Fruit fly (Drosophila melanogaster) S2 (cell line): Measurements from ENCODE around the gene CG6012.
A peak's percentile ranks its signal among the peaks of the same experiment; 100 is the strongest.

Experiments used
- CG8478 ChIP-seq: fragments of >200 bp; optimal IDR thresholded peaks from 2 replicates; lab custom pipeline; 2018
- CTCF ChIP-seq, 2 experiments: fragments of >200 bp; optimal IDR thresholded peaks; 2 replicates each; lab custom pipeline; 2018

CG6012 gene

DNA sequence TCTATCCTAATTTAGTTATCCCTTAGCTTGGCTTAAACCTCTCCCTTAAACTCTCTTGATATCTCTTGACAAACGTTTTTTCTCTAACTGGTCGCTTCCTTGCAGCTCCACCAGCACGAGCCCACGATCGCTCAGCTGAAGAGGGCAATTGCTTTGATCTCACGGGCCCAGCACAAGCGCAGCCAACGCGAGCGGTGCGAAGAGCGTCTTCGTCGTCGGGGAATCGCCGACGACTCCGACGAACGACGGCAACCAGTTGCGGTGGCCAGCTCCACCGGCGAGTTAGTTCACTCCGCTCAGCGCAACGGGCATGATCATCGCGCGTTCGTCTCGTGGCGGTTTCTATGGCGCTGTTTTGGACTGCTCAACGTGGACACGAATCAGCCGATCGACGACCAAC lies 19.6 kb upstream of the CG6012 start:
- TF ChIP-seq CTCF (optimal IDR thresholded peaks at IDR 0.05; lab: Kevin White, UChicago) (no peak), CG8478 (lab: Kevin White, UChicago) (no peak)

DNA sequence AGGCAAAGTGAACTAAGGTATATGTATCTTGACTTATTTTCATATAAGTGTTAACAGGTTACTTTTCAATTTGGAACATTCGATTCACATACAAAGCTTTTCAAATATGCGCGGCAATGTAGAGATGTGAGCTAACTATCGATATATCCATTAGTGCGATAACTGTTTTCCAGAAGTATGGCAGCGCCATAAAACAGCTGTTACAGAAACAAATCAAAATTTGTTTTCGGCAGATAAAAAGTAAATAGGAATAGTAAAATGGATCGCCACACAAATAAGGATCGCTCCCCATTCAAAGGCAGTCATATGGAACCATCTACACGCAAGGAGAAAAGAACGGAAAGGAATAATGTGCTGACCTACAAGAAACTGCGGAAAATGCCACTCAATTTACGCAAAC lies 18.0 kb upstream of the CG6012 start, which contains the start of the genes CG32832, CG31743 and CG34313:
CG32832 (minus strand) TSS at position 3 of the 400 bp plus-strand sequence.
CG31743 (plus strand) TSS at position 230 of the 400 bp plus-strand sequence.
CG34313 (plus strand) TSS at position 230 of the 400 bp plus-strand sequence.
- no peak for TF ChIP-seq CTCF (optimal IDR thresholded peaks at IDR 0.05; lab: Kevin White, UChicago)
- TF ChIP-seq CG8478 (lab: Kevin White, UChicago), result no peak

DNA sequence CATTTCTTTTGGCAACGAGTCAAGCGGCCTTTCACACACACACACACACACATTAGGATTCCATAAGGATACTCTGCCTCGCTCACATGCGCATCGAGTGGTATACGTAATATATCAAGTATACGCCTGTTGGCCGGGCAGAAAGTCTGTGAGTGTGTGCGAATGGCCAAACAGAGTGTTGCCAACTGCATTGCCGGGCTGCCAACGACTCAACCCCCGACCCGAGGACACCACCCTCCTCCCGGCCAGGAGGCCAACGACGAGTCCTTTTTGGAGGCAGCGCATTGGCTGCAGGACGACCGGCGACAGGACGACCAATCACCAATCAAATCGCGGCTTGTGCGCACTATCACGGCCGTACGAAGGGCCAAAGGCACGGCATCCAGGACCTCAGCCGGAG lies 16.4 kb upstream of the CG6012 start:
- TF ChIP-seq CG8478 (lab: Kevin White, UChicago) (no peak), CTCF (optimal IDR thresholded peaks at IDR 0.05; lab: Kevin White, UChicago) (no peak)

DNA sequence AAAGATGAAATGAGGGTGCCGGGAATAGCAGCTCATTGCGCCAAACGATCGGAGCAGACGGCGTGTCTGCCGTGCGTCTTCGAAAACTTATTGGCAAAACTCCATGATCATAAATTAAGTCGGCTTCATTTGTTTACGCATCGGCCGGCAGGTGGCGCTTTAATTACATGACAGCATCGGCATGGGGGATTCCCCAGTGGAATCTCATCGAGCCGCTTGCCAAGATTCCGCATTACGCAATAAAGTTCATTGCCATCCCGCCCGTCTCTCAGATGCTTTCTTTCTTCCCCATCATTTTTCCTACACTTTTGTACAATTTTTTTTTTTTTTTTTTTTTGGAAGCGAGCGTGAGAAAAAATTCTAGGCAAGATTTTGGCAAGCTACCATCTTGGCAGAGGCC lies 15.3 kb upstream of the CG6012 start:
- TF ChIP-seq CTCF (optimal IDR thresholded peaks at IDR 0.05; lab: Kevin White, UChicago) (peak; percentile 57 to 60), CG8478 (lab: Kevin White, UChicago) (no peak)

DNA sequence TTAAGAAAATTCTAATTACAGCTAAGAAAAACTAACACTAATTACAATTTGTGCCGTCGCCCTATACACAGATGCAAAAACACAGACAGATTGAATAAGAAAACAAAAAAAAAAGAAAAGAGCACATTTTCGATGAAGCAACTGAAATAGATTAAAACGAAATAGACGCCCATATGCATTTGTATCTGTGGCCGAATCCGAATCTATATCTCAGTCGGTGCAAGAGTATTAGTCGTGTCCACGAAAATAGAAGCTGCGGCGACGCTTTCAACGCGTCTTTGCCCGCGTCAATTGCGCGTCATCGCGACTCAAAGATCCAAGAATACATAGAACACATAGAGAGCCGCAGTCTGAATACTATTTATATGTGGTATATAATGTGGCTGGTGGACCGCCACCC lies 13.6 kb upstream of the CG6012 start:
- TF ChIP-seq CG8478 (lab: Kevin White, UChicago) (no peak), CTCF (optimal IDR thresholded peaks at IDR 0.05; lab: Kevin White, UChicago) (no peak)

DNA sequence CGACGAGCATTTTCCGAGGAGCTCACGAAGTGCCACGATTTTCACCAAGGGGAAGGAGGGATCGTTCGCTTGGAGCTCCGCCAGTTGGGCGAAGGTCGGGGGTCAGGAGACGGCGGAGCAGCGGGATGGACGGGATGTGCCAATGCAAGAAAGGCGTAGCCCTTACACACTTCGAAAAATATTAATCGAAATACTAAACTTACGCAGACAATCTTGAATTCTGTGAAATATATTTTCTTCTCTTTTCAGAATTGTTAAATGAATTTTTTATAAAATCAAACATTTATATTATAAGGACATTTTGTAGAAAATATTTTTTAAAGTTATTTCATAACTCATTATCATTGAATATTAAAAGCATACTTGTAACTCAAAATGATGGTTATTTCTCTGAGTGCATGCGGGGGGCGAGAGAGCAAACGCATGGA lies 7.6 kb upstream of the CG6012 start:
- TF ChIP-seq CG8478 (lab: Kevin White, UChicago) (no peak), CTCF (optimal IDR thresholded peaks at IDR 0.05; lab: Kevin White, UChicago) (no peak)

DNA sequence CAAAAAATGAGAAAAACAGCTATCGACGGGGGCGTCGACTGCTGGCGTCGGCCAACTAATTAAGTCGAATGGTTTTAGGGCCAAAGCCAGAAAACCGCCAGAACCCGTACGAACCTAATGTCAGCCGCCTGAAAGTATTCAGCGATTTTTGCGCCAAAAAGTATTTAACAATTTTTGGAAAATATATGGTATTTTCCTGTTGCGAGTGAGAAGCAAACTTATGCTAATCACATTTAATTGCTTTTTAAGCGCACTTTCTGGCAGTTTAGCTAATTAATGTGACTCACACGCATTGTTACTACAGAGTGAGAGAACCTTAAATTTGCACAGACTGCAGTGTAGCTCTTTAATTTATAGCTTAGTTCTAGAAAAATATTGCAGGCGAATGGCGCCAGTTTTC lies 1.2 kb upstream of the CG6012 start:
- TF ChIP-seq CG8478 (lab: Kevin White, UChicago), result no peak
- no peak for TF ChIP-seq CTCF (optimal IDR thresholded peaks at IDR 0.05; lab: Kevin White, UChicago)

DNA sequence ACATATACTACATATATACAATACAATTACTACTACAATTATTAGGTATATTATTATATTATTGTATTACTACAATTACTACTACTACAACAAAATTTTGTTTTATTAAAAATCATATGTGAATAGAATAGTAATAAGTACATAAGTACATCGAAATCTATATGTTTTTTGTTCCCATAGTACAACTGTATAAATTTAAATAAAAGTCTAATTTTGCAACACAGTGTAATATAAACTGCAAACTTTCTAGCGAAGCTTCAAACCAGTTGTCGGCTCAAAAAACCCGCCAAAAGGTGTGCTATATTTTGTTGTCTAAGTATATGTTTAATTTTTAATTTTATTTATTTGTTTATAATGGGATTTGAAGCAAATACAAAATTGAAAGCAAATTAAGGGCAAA lies 1.7 kb downstream of the CG6012 start:
- no peak for TF ChIP-seq CG8478 (lab: Kevin White, UChicago)
- TF ChIP-seq CTCF (optimal IDR thresholded peaks at IDR 0.05; lab: Kevin White, UChicago), result no peak

DNA sequence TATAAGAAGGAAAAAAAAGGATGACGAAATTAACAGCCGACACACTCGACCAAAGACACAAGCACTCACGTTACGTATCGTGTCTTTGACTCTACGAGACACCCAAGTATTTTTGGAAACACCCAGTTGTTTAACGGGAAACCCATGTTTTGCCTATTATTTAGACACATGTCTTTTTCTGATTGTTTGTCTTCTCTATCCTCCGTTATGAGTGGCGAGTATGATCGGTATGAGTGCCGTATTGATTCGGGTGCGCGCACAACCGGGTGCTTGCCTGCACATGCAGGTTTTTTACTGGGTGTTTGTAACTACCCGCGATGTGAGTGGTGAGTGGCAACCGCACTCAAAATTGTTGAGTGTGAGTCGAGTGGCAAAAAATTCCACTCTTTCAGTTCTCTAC lies 2.2 kb downstream of the CG6012 start:
- TF ChIP-seq CG8478 (lab: Kevin White, UChicago) (no peak), CTCF (optimal IDR thresholded peaks at IDR 0.05; lab: Kevin White, UChicago) (no peak)

DNA sequence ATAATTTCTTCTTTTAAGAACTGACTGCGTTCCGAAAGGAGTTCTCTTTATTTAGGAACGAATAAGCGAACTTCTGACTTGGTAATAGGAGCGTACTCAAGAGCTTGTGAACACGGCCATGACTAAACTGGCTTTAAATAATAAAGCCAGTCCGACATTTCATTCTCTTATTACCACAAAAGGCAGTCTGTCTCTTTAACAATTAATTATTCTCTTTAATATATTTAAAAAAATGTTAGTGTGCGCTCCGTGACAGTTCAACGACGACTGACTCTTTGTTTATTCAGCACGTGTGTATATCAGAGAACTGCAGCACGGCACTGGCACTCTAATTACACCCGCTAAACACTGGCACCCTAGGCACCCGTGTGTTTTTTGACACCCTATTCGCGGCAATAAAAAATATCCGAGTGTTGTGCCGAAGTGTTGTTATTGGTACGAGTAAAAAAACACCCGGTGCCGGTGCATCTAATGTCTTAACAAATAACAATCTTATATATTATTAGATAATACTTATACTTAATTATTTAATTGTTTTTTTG lies 2.8 kb downstream of the CG6012 start, which contains the start of gene CG31809:
CG31809 (minus strand) TSS at position 249 of the 542 bp plus-strand sequence.
- no peak for TF ChIP-seq CTCF (optimal IDR thresholded peaks at IDR 0.05; lab: Kevin White, UChicago)
- TF ChIP-seq CG8478 (lab: Kevin White, UChicago), result no peak

DNA sequence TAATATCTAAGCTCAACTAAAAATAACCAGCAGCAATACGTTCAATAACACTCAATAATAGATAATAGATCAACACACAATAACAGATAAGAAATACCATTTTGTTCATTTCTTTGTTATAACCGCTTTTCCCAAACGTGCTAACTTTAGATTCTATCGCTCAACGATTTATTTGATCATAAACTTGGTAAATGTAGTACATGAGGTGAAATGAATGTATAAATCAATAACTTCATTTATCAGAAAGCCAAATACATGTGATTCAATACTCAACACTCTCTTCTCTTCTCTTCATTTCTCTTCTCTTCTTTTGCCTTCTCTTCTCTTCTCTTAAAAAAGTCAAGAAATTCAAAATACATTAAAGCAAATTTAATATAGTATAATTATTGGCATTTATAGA lies 3.6 kb downstream of the CG6012 start:
- TF ChIP-seq CTCF (optimal IDR thresholded peaks at IDR 0.05; lab: Kevin White, UChicago) (no peak), CG8478 (lab: Kevin White, UChicago) (no peak)

DNA sequence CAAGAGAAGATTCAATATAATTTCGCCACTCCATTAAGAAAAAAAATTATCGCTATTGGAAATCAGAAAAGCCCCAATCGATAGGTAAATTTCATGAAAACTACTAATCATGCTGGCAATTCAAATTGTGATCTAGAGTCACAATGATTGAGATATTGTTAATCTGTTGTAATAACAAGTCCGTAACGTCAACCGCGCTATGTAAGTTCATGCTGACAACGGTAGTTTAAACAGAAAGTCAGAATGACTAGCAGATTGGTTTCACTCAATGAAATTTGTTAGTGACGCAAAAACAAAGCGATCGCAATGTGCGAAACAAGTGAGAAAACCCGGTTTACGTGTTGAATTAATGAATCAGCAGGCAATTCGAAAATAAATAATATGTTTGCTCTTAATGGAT lies 4.2 kb downstream of the CG6012 start:
- no peak for TF ChIP-seq CTCF (optimal IDR thresholded peaks at IDR 0.05; lab: Kevin White, UChicago)
- TF ChIP-seq CG8478 (lab: Kevin White, UChicago), result no peak

DNA sequence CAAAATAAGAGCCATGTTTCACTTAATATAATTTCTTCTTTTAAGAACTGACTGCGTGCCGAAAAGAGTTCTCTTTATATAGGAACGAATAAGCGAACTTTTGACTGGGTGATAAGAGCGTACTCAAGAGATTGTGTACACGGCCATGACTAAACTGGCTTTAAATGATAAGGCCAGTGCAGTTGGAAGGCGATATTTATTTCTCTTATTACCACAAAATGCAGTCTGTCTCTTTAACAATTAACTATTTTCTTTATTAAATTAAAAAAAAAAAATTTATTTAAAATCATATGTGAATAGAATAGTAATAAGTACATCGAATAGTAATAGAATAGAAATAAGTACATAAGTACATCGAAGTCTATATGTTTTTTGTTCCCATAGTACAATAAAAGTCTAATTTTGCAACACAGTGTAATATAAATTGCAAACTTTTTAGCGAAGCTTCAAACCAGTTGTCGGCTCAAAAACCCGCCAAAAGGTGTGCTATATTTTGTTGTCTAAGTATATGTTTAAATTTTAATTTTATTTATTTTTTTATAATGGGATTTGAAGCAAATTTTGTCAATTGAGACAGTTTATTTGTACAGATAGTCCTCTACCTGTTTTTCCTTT lies 8.9 kb downstream of the CG6012 start, which contains the start of gene CG31810:
CG31810 (minus strand) TSS at position 51 of the 615 bp plus-strand sequence.
- TF ChIP-seq CTCF (optimal IDR thresholded peaks at IDR 0.05; lab: Kevin White, UChicago) (no peak), CG8478 (lab: Kevin White, UChicago) (no peak)

DNA sequence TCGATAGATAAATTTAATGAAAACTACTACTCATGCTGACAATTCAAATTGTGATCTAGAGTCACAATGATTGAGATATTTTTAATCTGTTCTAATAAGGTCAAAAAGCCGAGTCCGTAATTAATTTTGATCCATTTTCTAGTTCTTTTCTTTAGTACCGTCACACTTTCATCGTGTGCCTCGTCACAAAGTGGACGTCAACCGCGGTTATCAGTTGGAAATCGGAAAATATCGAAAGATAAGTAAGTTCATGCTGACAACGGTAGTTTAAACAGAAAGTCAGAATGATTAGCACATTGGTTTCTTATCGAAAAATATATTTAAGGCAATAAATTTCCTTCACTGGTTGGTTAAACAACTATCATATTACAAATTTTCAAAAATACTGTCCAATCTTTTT lies 10.8 kb downstream of the CG6012 start:
- no peak for TF ChIP-seq CG8478 (lab: Kevin White, UChicago)
- no peak for TF ChIP-seq CTCF (optimal IDR thresholded peaks at IDR 0.05; lab: Kevin White, UChicago)

DNA sequence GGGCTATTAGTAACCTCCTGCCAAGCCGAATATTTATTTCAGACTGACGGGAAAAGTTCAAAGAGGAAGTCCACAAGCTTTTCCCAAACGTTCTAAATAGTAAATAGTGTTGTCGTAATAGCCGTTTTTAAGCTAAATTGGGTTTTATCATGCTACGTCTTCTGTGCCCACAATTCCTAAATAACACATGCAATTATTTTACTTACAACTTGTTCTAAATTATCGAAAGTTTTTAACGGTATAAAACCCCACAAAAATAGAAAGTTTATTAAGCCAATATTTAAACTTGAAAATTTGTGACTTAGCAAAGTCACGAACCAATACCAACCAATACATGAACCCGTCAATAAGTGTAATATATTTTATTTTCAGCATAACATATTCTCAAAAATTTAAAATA lies 12.6 kb downstream of the CG6012 start, which contains the start of gene CG13284:
CG13284 (minus strand) TSS at position 47 of the 400 bp plus-strand sequence.
- TF ChIP-seq CG8478 (lab: Kevin White, UChicago) (no peak), CTCF (optimal IDR thresholded peaks at IDR 0.05; lab: Kevin White, UChicago) (no peak)
